Worm (Caenorhabditis elegans) whole organism, L2 larva: Measurements from ENCODE around the gene nuaf-3.
A peak's percentile ranks its signal among the peaks of the same experiment; 100 is the strongest.

Source experiments
- C34F6.9 ChIP-seq: fragments of 150-350 bp; optimal IDR thresholded peaks from 2 replicates; lab custom pipeline; 2014; ENCODE audit warnings: missing biosample characterization, missing genetic modification characterization
- F13H6.1 ChIP-seq: sonication (generic microtip); optimal IDR thresholded peaks from 2 replicates; lab custom pipeline; 2016; ENCODE audit warnings: missing genetic modification characterization, missing compliant biosample characterization
- R02D3.7 ChIP-seq: fragments of 150-350 bp; optimal IDR thresholded peaks from 2 replicates; lab custom pipeline; 2014; ENCODE audit warnings: missing biosample characterization, missing genetic modification characterization
- Y55F3AM.14 ChIP-seq: fragments of 200-800 bp; sonication (Bioruptor generic); optimal IDR thresholded peaks from 2 replicates; lab custom pipeline; 2018; ENCODE audit warnings: mild to moderate bottlenecking, missing genetic modification characterization, missing compliant biosample characterization
- ZK546.5 ChIP-seq: sonication (generic microtip); optimal IDR thresholded peaks from 2 replicates; lab custom pipeline; 2017; ENCODE audit warnings: missing biosample characterization, missing genetic modification characterization
- alr-1 ChIP-seq: fragments of 150-350 bp; optimal IDR thresholded peaks from 2 replicates; lab custom pipeline; 2014; ENCODE audit warnings: missing biosample characterization, missing genetic modification characterization
- aly-2 ChIP-seq: fragments of 150-350 bp; optimal IDR thresholded peaks from 2 replicates; lab custom pipeline; 2014; ENCODE audit warnings: missing biosample characterization, missing genetic modification characterization
- ama-1 ChIP-seq: fragments of 150-350 bp; optimal IDR thresholded peaks from 2 replicates; lab custom pipeline; 2018; ENCODE audit warnings: inconsistent platforms
- ceh-82 ChIP-seq: fragments of 150-350 bp; optimal IDR thresholded peaks from 2 replicates; lab custom pipeline; 2014; ENCODE audit warnings: missing biosample characterization, missing genetic modification characterization
- crh-2 ChIP-seq: sonication (generic microtip); optimal IDR thresholded peaks from 2 replicates; lab custom pipeline; 2017; ENCODE audit warnings: missing biosample characterization, missing genetic modification characterization
- dmd-4 ChIP-seq: sonication (generic microtip); optimal IDR thresholded peaks from 2 replicates; lab custom pipeline; 2017; ENCODE audit warnings: missing biosample characterization, missing genetic modification characterization
- elt-1 ChIP-seq: fragments of 150-350 bp; optimal IDR thresholded peaks from 2 replicates; lab custom pipeline; 2014; ENCODE audit warnings: missing biosample characterization, missing genetic modification characterization
- elt-3 ChIP-seq: sonication (generic microtip); optimal IDR thresholded peaks from 2 replicates; lab custom pipeline; 2017; ENCODE audit warnings: missing biosample characterization, missing genetic modification characterization
- fos-1 ChIP-seq: fragments of 150-350 bp; optimal IDR thresholded peaks from 2 replicates; lab custom pipeline; 2014; ENCODE audit warnings: missing biosample characterization, missing genetic modification characterization
- gmeb-1 ChIP-seq: fragments of 150-350 bp; optimal IDR thresholded peaks from 2 replicates; lab custom pipeline; 2014; ENCODE audit warnings: missing biosample characterization, missing genetic modification characterization
- lin-11 ChIP-seq: fragments of 150-350 bp; sonication (generic microtip); optimal IDR thresholded peaks from 2 replicates; lab custom pipeline; 2014; ENCODE audit warnings: missing biosample characterization, missing genetic modification characterization, inconsistent platforms, mixed read lengths
- lin-13 ChIP-seq: fragments of 150-350 bp; optimal IDR thresholded peaks from 2 replicates; lab custom pipeline; 2014; ENCODE audit warnings: missing biosample characterization, missing genetic modification reagents, missing genetic modification characterization
- lin-39 ChIP-seq: fragments of 150-350 bp; optimal IDR thresholded peaks from 2 replicates; lab custom pipeline; 2014; ENCODE audit warnings: missing biosample characterization, missing genetic modification reagents, missing genetic modification characterization
- lsy-2 ChIP-seq, 2 experiments: fragments of 150-350 bp in 1 of 2; sonication (generic microtip) in 1 of 2; optimal IDR thresholded peaks; 2 replicates each; lab custom pipeline; 2014 to 2017; ENCODE audit warnings: missing biosample characterization in 2 of 2, missing genetic modification characterization in 2 of 2
- mab-5 ChIP-seq: fragments of 150-350 bp; optimal IDR thresholded peaks from 2 replicates; lab custom pipeline; 2014; ENCODE audit warnings: missing biosample characterization, missing genetic modification characterization
- mbf-1 ChIP-seq: sonication (generic microtip); optimal IDR thresholded peaks from 2 replicates; lab custom pipeline; 2017; ENCODE audit warnings: missing biosample characterization, missing genetic modification characterization
- mdl-1 ChIP-seq, 2 experiments: fragments of 150-350 bp in 1 of 2; sonication (generic microtip) in 1 of 2; optimal IDR thresholded peaks; 2 replicates each; lab custom pipeline; 2017; ENCODE audit warnings: missing biosample characterization in 2 of 2, missing genetic modification characterization in 2 of 2
- nhr-10 ChIP-seq: sonication (generic microtip); optimal IDR thresholded peaks from 2 replicates; lab custom pipeline; 2017; ENCODE audit warnings: missing biosample characterization, missing genetic modification characterization
- nhr-11 ChIP-seq: fragments of 150-350 bp; optimal IDR thresholded peaks from 2 replicates; lab custom pipeline; 2014; ENCODE audit warnings: missing biosample characterization, missing genetic modification characterization
- nhr-12 ChIP-seq: fragments of 150-350 bp; optimal IDR thresholded peaks from 2 replicates; lab custom pipeline; 2014; ENCODE audit warnings: missing biosample characterization, missing genetic modification characterization
- nhr-129 ChIP-seq: fragments of 150-350 bp; optimal IDR thresholded peaks from 2 replicates; lab custom pipeline; 2014; ENCODE audit warnings: missing biosample characterization, missing genetic modification characterization
- nhr-23 ChIP-seq: fragments of 150-350 bp; optimal IDR thresholded peaks from 2 replicates; lab custom pipeline; 2014; ENCODE audit warnings: missing biosample characterization, missing genetic modification reagents, missing genetic modification characterization
- nhr-237 ChIP-seq: fragments of 150-350 bp; optimal IDR thresholded peaks from 2 replicates; lab custom pipeline; 2014; ENCODE audit warnings: missing biosample characterization, missing genetic modification characterization
- nhr-25 ChIP-seq: fragments of 150-350 bp; sonication (generic microtip); optimal IDR thresholded peaks from 3 replicates; lab custom pipeline; 2014; ENCODE audit warnings: missing biosample characterization, missing genetic modification characterization
- nhr-6 ChIP-seq: fragments of 150-350 bp; optimal IDR thresholded peaks from 2 replicates; lab custom pipeline; 2014; ENCODE audit warnings: missing biosample characterization, missing genetic modification characterization
- nhr-77 ChIP-seq: fragments of 150-350 bp; optimal IDR thresholded peaks from 2 replicates; lab custom pipeline; 2014; ENCODE audit warnings: missing biosample characterization, missing genetic modification characterization
- peb-1 ChIP-seq: fragments of 150-350 bp; optimal IDR thresholded peaks from 2 replicates; lab custom pipeline; 2014; ENCODE audit warnings: missing biosample characterization, missing genetic modification characterization
- sem-4 ChIP-seq: fragments of 150-350 bp; optimal IDR thresholded peaks from 2 replicates; lab custom pipeline; 2014; ENCODE audit warnings: missing biosample characterization, missing genetic modification reagents, missing genetic modification characterization
- skn-1 ChIP-seq: sonication (generic microtip); optimal IDR thresholded peaks from 2 replicates; lab custom pipeline; 2017; ENCODE audit warnings: missing biosample characterization, missing genetic modification characterization
- sma-3 ChIP-seq: sonication (generic microtip); optimal IDR thresholded peaks from 2 replicates; lab custom pipeline; 2016; ENCODE audit warnings: missing genetic modification reagents, missing genetic modification characterization, missing compliant biosample characterization
- snpc-4 ChIP-seq: fragments of 150-350 bp; optimal IDR thresholded peaks from 2 replicates; lab custom pipeline; 2014; ENCODE audit warnings: missing biosample characterization, missing genetic modification characterization
- unc-39 ChIP-seq: fragments of 150-350 bp; optimal IDR thresholded peaks from 2 replicates; lab custom pipeline; 2014; ENCODE audit warnings: missing biosample characterization, missing genetic modification characterization
- unc-55 ChIP-seq: fragments of 150-350 bp; sonication (generic microtip); optimal IDR thresholded peaks from 3 replicates; lab custom pipeline; 2014; ENCODE audit warnings: missing biosample characterization, missing genetic modification reagents, missing genetic modification characterization
- unc-62 ChIP-seq: fragments of 150-350 bp; optimal IDR thresholded peaks from 2 replicates; lab custom pipeline; 2014; ENCODE audit warnings: missing biosample characterization, missing genetic modification reagents, missing genetic modification characterization
- ztf-4 ChIP-seq: fragments of 150-350 bp; optimal IDR thresholded peaks from 2 replicates; lab custom pipeline; 2014; ENCODE audit warnings: missing biosample characterization, missing genetic modification characterization

nuaf-3 gene

ce11 chrIV:11183991-11184390 lies at the start of gene nuaf-3:
Gene nuaf-3, plus strand, starts transcription at chrIV:11184291.
- no peak for TF ChIP-seq mab-5

- TF ChIP-seq mbf-1 (no peak), crh-2 (tag; lab: Kevin White, UChicago) (peak; percentile 6), ceh-82 (tag; lab: Kevin White, UChicago) (no peak), gmeb-1 (tag; lab: Kevin White, UChicago) (peak; percentile 92), elt-1 (tag; lab: Kevin White, UChicago) (no peak), nhr-77 (tag; lab: Kevin White, UChicago) (no peak), nhr-10 (tag; lab: Kevin White, UChicago) (no peak), Y55F3AM.14 (no peak), nhr-6 (tag; lab: Kevin White, UChicago) (no peak), elt-3 (tag; lab: Kevin White, UChicago) (no peak), mdl-1 (tag; optimal IDR thresholded peaks at IDR 0.05; lab: Kevin White, UChicago) (no peak), nhr-129 (tag; lab: Kevin White, UChicago) (no peak), dmd-4 (tag; lab: Kevin White, UChicago) (no peak), lin-13 (GFP tag; lab: Kevin White, UChicago) (peak; percentile 29), C34F6.9 (tag; lab: Kevin White, UChicago) (peak; percentile 79), lsy-2 (tag; optimal IDR thresholded peaks at IDR 0.05; lab: Kevin White, UChicago) (peak; percentile 14 to 80), unc-39 (tag; lab: Kevin White, UChicago) (no peak), unc-55 (peak; percentile 78), alr-1 (tag; lab: Kevin White, UChicago) (no peak), nhr-25 (tag; lab: Kevin White, UChicago) (peak; percentile 5), nhr-12 (tag; lab: Kevin White, UChicago) (no peak), nhr-11 (tag; lab: Kevin White, UChicago) (no peak), unc-62 (no peak)
- TF ChIP-seq, all 48 proteins: peak for 7
These were observed 41.5 kb upstream of the nuaf-3 start, which contains the start of gene skih-2 for ce11 chrIV:11142314-11143227. Gene skih-2, minus strand, starts transcription at chrIV:11142364.

- TF ChIP-seq lin-13 (GFP tag; lab: Kevin White, UChicago) (no peak), F13H6.1 (tag; lab: Kevin White, UChicago) (no peak), nhr-23 (tag; lab: Kevin White, UChicago) (no peak), nhr-11 (tag; lab: Kevin White, UChicago) (no peak)
These were observed 41.0 kb upstream of the nuaf-3 start, which contains the start of gene F01G4.4 for ce11 chrIV:11143228-11143444. Gene F01G4.4, plus strand, starts transcription at chrIV:11143345.

ce11 chrIV:11145929-11146339 lies 38.2 kb upstream of the nuaf-3 start:
- TF ChIP-seq snpc-4 (tag; lab: Kevin White, UChicago) (no peak), peb-1 (tag; lab: Kevin White, UChicago) (no peak), nhr-11 (tag; lab: Kevin White, UChicago) (no peak)

- no peak for TF ChIP-seq nhr-237 (tag; lab: Kevin White, UChicago)
- no peak for TF ChIP-seq lsy-2 (tag; optimal IDR thresholded peaks at IDR 0.05; lab: Kevin White, UChicago)
- TF ChIP-seq aly-2 (tag; lab: Kevin White, UChicago) = no peak
- no peak for TF ChIP-seq nhr-77 (tag; lab: Kevin White, UChicago)
These were observed 37.6 kb upstream of the nuaf-3 start for ce11 chrIV:11146492-11146891.

- TF ChIP-seq lsy-2 (tag; optimal IDR thresholded peaks at IDR 0.05; lab: Kevin White, UChicago) (peak in 1 of 2 experiments; percentile 64), gmeb-1 (tag; lab: Kevin White, UChicago) (no peak), unc-55 (no peak), elt-1 (tag; lab: Kevin White, UChicago) (no peak), ztf-4 (tag; lab: Kevin White, UChicago) (peak; percentile 23), snpc-4 (tag; lab: Kevin White, UChicago) (no peak), dmd-4 (tag; lab: Kevin White, UChicago) (no peak), unc-62 (no peak), mbf-1 (no peak), sem-4 (tag; lab: Kevin White, UChicago) (peak; percentile 21), lin-13 (GFP tag; lab: Kevin White, UChicago) (peak; percentile 45), ZK546.5 (tag; lab: Kevin White, UChicago) (peak; percentile 20), nhr-12 (tag; lab: Kevin White, UChicago) (no peak), ama-1 (lab: Kevin White, UChicago) (peak; percentile 14), C34F6.9 (tag; lab: Kevin White, UChicago) (no peak), sma-3 (GFP tag; lab: Kevin White, UChicago) (peak; percentile 46), nhr-25 (tag; lab: Kevin White, UChicago) (peak; percentile 46), crh-2 (tag; lab: Kevin White, UChicago) (peak; percentile 57), R02D3.7 (tag; lab: Kevin White, UChicago) (no peak), skn-1 (tag; lab: Kevin White, UChicago) (no peak), lin-39 (tag; lab: Kevin White, UChicago) (no peak), fos-1 (no peak), mab-5 (no peak), Y55F3AM.14 (peak; percentile 40), lin-11 (tag; lab: Kevin White, UChicago) (no peak)
These were observed 37.1 kb upstream of the nuaf-3 start, which contains the start of gene pigq-1 for ce11 chrIV:11146962-11147470. Gene pigq-1, minus strand, starts transcription at chrIV:11147247.
